Worm (Caenorhabditis elegans) whole organism, L3 larva: ENCODE measurements around the gene C01B10.3.

ENCODE experiments used
- mdl-1 ChIP-seq: fragments of 150-350 bp; optimal IDR thresholded peaks from 2 replicates; lab custom pipeline; 2014; ENCODE audit warnings: missing biosample characterization, missing genetic modification characterization
- nhr-11 ChIP-seq: fragments of 150-350 bp; optimal IDR thresholded peaks from 2 replicates; lab custom pipeline; 2014; ENCODE audit warnings: missing biosample characterization, missing genetic modification characterization
- nhr-237 ChIP-seq: fragments of 150-350 bp; optimal IDR thresholded peaks from 2 replicates; lab custom pipeline; 2014; ENCODE audit warnings: missing biosample characterization, missing genetic modification characterization
- pha-4 ChIP-seq: fragments of 150-350 bp; optimal IDR thresholded peaks from 2 replicates; lab custom pipeline; 2014; ENCODE audit warnings: missing biosample characterization, missing genetic modification reagents, missing genetic modification characterization

DNA sequence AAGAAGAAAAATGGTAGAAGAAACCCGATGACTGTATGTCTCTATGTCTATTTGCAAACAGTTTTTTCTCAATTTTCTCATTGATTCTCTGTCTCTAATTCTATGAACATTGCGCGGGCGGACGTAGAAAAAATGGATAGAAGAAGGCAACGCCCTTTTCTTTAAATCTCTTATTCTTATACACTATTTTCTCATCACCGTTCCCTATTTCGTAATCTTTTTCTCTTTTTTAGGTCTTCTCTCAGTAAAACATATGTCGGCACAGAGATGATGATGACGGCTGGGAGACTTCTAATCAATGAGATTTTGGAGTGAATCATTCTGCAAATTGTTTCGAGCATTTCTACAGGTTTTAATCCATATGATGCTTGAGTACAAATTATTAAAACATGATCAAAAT lies 990 bp upstream of the C01B10.3 start:
- TF ChIP-seq pha-4 (tag; lab: Kevin White, UChicago) (peak; percentile 36), mdl-1 (tag; lab: Kevin White, UChicago) (no peak), nhr-11 (tag; lab: Kevin White, UChicago) (no peak), nhr-237 (no peak)
